Worm (Caenorhabditis elegans) whole organism, young adult: ENCODE data around the gene odd-1.

ENCODE experiments used
- F23B12.7 ChIP-seq: sonication (generic microtip); optimal IDR thresholded peaks from 2 replicates; lab custom pipeline; 2017; ENCODE audit warnings: missing genetic modification characterization, mild to moderate bottlenecking, missing compliant biosample characterization, antibody characterized with exemption, moderate library complexity; ENCODE audit not compliant: insufficient read depth
- F55B11.4 ChIP-seq: sonication (generic microtip); optimal IDR thresholded peaks from 2 replicates; lab custom pipeline; 2016; ENCODE audit warnings: missing compliant biosample characterization, missing genetic modification characterization, borderline replicate concordance; ENCODE audit not compliant: insufficient read depth
- F57C9.4 ChIP-seq: sonication (generic microtip); optimal IDR thresholded peaks from 2 replicates; lab custom pipeline; 2017; ENCODE audit warnings: mild to moderate bottlenecking, missing genetic modification characterization, missing compliant biosample characterization
- Y67H2A.10 ChIP-seq: fragments of 200-800 bp; sonication (Bioruptor generic); conservative IDR thresholded peaks from 2 replicates; pipeline ENCODE4 v1.3.6; 2022; ENCODE audit warnings: missing genetic modification reagents, missing genetic modification characterization, missing compliant biosample characterization
- let-607 ChIP-seq, 2 experiments: fragments of 200-800 bp in 1 of 2; sonication (Bioruptor generic) in 1 of 2; sonication (generic microtip) in 1 of 2; optimal IDR thresholded peaks; 2 replicates each; lab custom pipeline; 2016 to 2018; ENCODE audit warnings: mild to moderate bottlenecking in 2 of 2, missing compliant biosample characterization in 2 of 2, missing genetic modification characterization in 2 of 2, moderate library complexity in 2 of 2, missing genotype in 1 of 2
- mcd-1 ChIP-seq: fragments of 200-800 bp; sonication (Bioruptor generic); IDR thresholded peaks from 2 replicates; pipeline ENCODE4 v1.3.6; 2022; ENCODE audit warnings: missing genetic modification reagents, missing genetic modification characterization, missing compliant biosample characterization
- pha-4 ChIP-seq: fragments of 150-350 bp; sonication (generic microtip); optimal IDR thresholded peaks from 2 replicates; lab custom pipeline; 2014; ENCODE audit warnings: missing biosample characterization, missing genetic modification reagents, missing genetic modification characterization
- rec-8 ChIP-seq, 2 experiments: sonication (generic microtip); optimal IDR thresholded peaks; 2 replicates each; lab custom pipeline; 2016; ENCODE audit warnings: mild to moderate bottlenecking in 2 of 2, missing genetic modification characterization in 2 of 2, missing genetic modification reagents in 2 of 2, missing genotype in 2 of 2, missing biosample characterization in 1 of 2, missing compliant biosample characterization in 1 of 2, moderate library complexity in 1 of 2
- sea-2 ChIP-seq: fragments of 200-800 bp; sonication (Bioruptor generic); IDR thresholded peaks from 2 replicates; pipeline ENCODE4 v1.3.6; 2022; ENCODE audit warnings: missing genetic modification characterization, missing compliant biosample characterization
- snpc-1.3 ChIP-seq: sonication (generic microtip); optimal IDR thresholded peaks from 2 replicates; lab custom pipeline; 2017; ENCODE audit warnings: missing genetic modification characterization, mild to moderate bottlenecking, missing compliant biosample characterization, antibody characterized with exemption, moderate library complexity, missing genotype, missing genetic modification reagents; ENCODE audit not compliant: insufficient read depth
- somi-1 ChIP-seq: fragments of 200-800 bp; sonication (Bioruptor generic); optimal IDR thresholded peaks from 2 replicates; lab custom pipeline; 2018; ENCODE audit warnings: mild to moderate bottlenecking, missing genetic modification characterization, missing compliant biosample characterization

DNA sequence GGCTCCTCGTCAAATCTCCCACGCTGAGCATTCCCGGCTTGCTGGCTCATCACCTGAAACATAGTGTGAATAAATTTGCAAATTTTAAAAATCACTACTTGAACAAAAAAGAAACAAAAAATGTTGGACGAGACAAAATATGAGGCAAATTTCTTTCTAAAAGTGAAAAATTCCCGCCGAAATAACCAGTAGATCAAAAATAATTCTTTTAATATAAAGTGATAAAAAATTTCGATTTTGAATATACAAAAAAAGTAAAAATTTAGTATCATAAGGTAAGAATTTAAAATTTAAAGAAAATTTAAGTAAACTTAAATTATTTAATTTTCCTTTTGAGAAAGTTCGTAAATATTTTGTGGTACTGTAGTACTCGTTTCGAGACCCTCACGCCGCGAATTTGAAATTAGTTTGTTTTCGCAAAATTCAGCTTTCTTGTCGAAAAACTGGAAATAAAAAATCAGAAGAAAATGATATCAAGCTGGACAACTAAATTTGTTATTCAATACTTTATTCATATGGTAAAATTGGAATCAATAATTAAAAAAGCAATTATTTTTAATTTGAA, 47.5 kb upstream of the odd-1 start, which contains the start of gene egg-2:
- TF ChIP-seq F23B12.7 (tag; lab: Kevin White, UChicago) (no peak), let-607 (tag; optimal IDR thresholded peaks at IDR 0.05; lab: Kevin White, UChicago) (no peak), F55B11.4 (no peak), sea-2 (GFP tag; lab: Robert Waterston, UW) (no peak), snpc-1.3 (tag; lab: Kevin White, UChicago) (no peak), somi-1 (no peak), Y67H2A.10 (no peak), rec-8 (tag; optimal IDR thresholded peaks at IDR 0.05; lab: Kevin White, UChicago) (no peak), F57C9.4 (tag; lab: Kevin White, UChicago) (no peak), mcd-1 (GFP tag; lab: Robert Waterston, UW) (no peak), pha-4 (tag; lab: Kevin White, UChicago) (no peak)
